Worm (Caenorhabditis elegans): ENCODE data around the gene age-1.

- no peak for TF ChIP-seq ceh-39 (tag; optimal IDR thresholded peaks at IDR 0.05)
- no peak for TF ChIP-seq snpc-4 (tag; optimal IDR thresholded peaks at IDR 0.05)
- TF ChIP-seq nhr-76 (tag; optimal IDR thresholded peaks at IDR 0.05) = no peak
- no peak for TF ChIP-seq nhr-237 (tag; optimal IDR thresholded peaks at IDR 0.05)
These were observed 42.3 kb downstream of the age-1 start for ce11 chrII:11484600-11484999.

Measured in whole organism, mixed stage, embryonic.